Worm (Caenorhabditis elegans): ENCODE measurements around the gene his-6.

ce11 chrV:8537031-8537430 lies 2.3 kb upstream of the his-6 start, which contains the start of gene otpl-4:
- TF ChIP-seq ama-1 (optimal IDR thresholded peaks at IDR 0.05) (no peak), aly-1 (tag; optimal IDR thresholded peaks at IDR 0.05) (no peak), hnd-1 (tag; optimal IDR thresholded peaks at IDR 0.05) (no peak), ets-7 (tag; optimal IDR thresholded peaks at IDR 0.05) (no peak), B0310.2 (tag; optimal IDR thresholded peaks at IDR 0.05) (no peak)
